Worm (Caenorhabditis elegans) whole organism, mixed stage, embryonic: ENCODE measurements around the gene vit-4.

Source experiments
- nhr-28 ChIP-seq: fragments of 150-350 bp; optimal IDR thresholded peaks from 2 replicates; lab custom pipeline; 2014; ENCODE audit warnings: missing biosample characterization, missing genetic modification characterization
- unc-62 ChIP-seq: fragments of 150-350 bp; optimal IDR thresholded peaks from 2 replicates; lab custom pipeline; 2014; ENCODE audit warnings: missing biosample characterization, missing genetic modification reagents, missing genetic modification characterization

- no peak for TF ChIP-seq nhr-28 (tag; lab: Kevin White, UChicago)
- TF ChIP-seq unc-62 (GFP tag; lab: Kevin White, UChicago): no peak
Observed at ce11 chrX:3583436-3583835, 19.7 kb upstream of the vit-4 start.
